Fruit fly (Drosophila melanogaster) whole organism, embryonic: ENCODE data around the gene Fnta.

Experiments
- Asciz ChIP-seq: fragments of 200-800 bp; sonication (Bioruptor generic); optimal IDR thresholded peaks from 2 replicates; lab custom pipeline; 2017; ENCODE audit warnings: missing biosample characterization, mild to moderate bottlenecking, missing genetic modification characterization, missing genetic modification reagents
- Atf6 ChIP-seq: fragments of 200-800 bp; sonication (Bioruptor generic); IDR thresholded peaks from 2 replicates; pipeline ENCODE4 v1.3.6; 2022; ENCODE audit warnings: missing biosample characterization, missing genetic modification characterization
- B-H2 ChIP-seq: fragments of 200-800 bp; sonication (Bioruptor generic); optimal IDR thresholded peaks from 2 replicates; lab custom pipeline; 2018; ENCODE audit warnings: missing biosample characterization, mild to moderate bottlenecking, missing genetic modification characterization
- BtbVII ChIP-seq: fragments of 200-800 bp; sonication (Bioruptor generic); optimal IDR thresholded peaks from 3 replicates; lab custom pipeline; 2017; ENCODE audit warnings: missing biosample characterization, mild to moderate bottlenecking, missing genetic modification characterization
- CG10147 ChIP-seq: fragments of 200-800 bp; sonication (Bioruptor generic); optimal IDR thresholded peaks from 2 replicates; lab custom pipeline; 2019; ENCODE audit warnings: missing biosample characterization, mild to moderate bottlenecking, missing genetic modification characterization, moderate library complexity
- CG10209 ChIP-seq: fragments of 200-800 bp; sonication (Bioruptor generic); optimal IDR thresholded peaks from 3 replicates; lab custom pipeline; 2017; ENCODE audit warnings: missing biosample characterization, mild to moderate bottlenecking, missing genetic modification characterization, missing genetic modification reagents
- CG10543 ChIP-seq: fragments of 200-800 bp; sonication (Bioruptor generic); optimal IDR thresholded peaks from 3 replicates; lab custom pipeline; 2017; ENCODE audit warnings: missing biosample characterization, mild to moderate bottlenecking, missing genetic modification characterization, moderate library complexity
- CG10565 ChIP-seq: fragments of 200-800 bp; sonication (Bioruptor generic); optimal IDR thresholded peaks from 3 replicates; lab custom pipeline; 2016; ENCODE audit warnings: missing biosample characterization, mild to moderate bottlenecking, missing genetic modification characterization
- CG11504 ChIP-seq: fragments of 200-800 bp; sonication (Bioruptor generic); optimal IDR thresholded peaks from 3 replicates; lab custom pipeline; 2019; ENCODE audit warnings: missing biosample characterization, mild to moderate bottlenecking, missing genetic modification characterization, moderate library complexity
- CG12769 ChIP-seq: fragments of 200-800 bp; sonication (Bioruptor generic); optimal IDR thresholded peaks from 2 replicates; lab custom pipeline; 2019; ENCODE audit warnings: missing biosample characterization, mild to moderate bottlenecking, missing genetic modification characterization, moderate library complexity
- CG2120 ChIP-seq: fragments of 200-800 bp; sonication (Bioruptor generic); optimal IDR thresholded peaks from 3 replicates; lab custom pipeline; 2016; ENCODE audit warnings: missing biosample characterization, missing genetic modification characterization
- CG2129 ChIP-seq: fragments of 200-800 bp; sonication (Bioruptor generic); IDR thresholded peaks from 2 replicates; pipeline ENCODE4 v1.3.6; 2022; ENCODE audit warnings: missing biosample characterization, missing genetic modification characterization; ENCODE audit not compliant: partially characterized antibody
- CG2875 ChIP-seq: fragments of 200-800 bp; sonication (Bioruptor generic); optimal IDR thresholded peaks from 2 replicates; lab custom pipeline; 2017; ENCODE audit warnings: missing biosample characterization, mild to moderate bottlenecking, missing genetic modification characterization, missing genetic modification reagents
- CG30020 ChIP-seq: fragments of 200-800 bp; optimal IDR thresholded peaks from 2 replicates; lab custom pipeline; 2019; ENCODE audit warnings: missing biosample characterization, mild to moderate bottlenecking, missing genetic modification characterization, moderate library complexity
- CG31441 ChIP-seq: fragments of 200-800 bp; sonication (Bioruptor generic); IDR thresholded peaks from 2 replicates; pipeline ENCODE4 v1.3.6; 2022; ENCODE audit warnings: missing biosample characterization, missing genetic modification characterization
- CG3281 ChIP-seq: fragments of 200-800 bp; sonication (Bioruptor generic); optimal IDR thresholded peaks from 3 replicates; lab custom pipeline; 2017; ENCODE audit warnings: missing biosample characterization, mild to moderate bottlenecking, missing genetic modification characterization
- CG4820 ChIP-seq: fragments of 200-800 bp; sonication (Bioruptor generic); optimal IDR thresholded peaks from 3 replicates; lab custom pipeline; 2016; ENCODE audit warnings: missing biosample characterization, missing genetic modification characterization
- CG6654 ChIP-seq: fragments of 200-800 bp; sonication (Bioruptor generic); optimal IDR thresholded peaks from 2 replicates; lab custom pipeline; 2017; ENCODE audit warnings: missing biosample characterization, mild to moderate bottlenecking, missing genetic modification characterization
- CG6765 ChIP-seq: fragments of 200-800 bp; sonication (Bioruptor generic); optimal IDR thresholded peaks from 3 replicates; lab custom pipeline; 2017; ENCODE audit warnings: missing biosample characterization, mild to moderate bottlenecking, missing genetic modification characterization
- CG6854 ChIP-seq: fragments of 200-800 bp; sonication (Bioruptor generic); optimal IDR thresholded peaks from 3 replicates; lab custom pipeline; 2017; ENCODE audit warnings: missing biosample characterization, mild to moderate bottlenecking, missing genetic modification characterization
- CG8281 ChIP-seq: fragments of 200-800 bp; sonication (Bioruptor generic); optimal IDR thresholded peaks from 2 replicates; lab custom pipeline; 2018; ENCODE audit warnings: missing biosample characterization, mild to moderate bottlenecking, missing genetic modification characterization, moderate library complexity
- CG8359 ChIP-seq: fragments of 200-800 bp; sonication (Bioruptor generic); optimal IDR thresholded peaks from 2 replicates; lab custom pipeline; 2017; ENCODE audit warnings: missing biosample characterization, mild to moderate bottlenecking, missing genetic modification characterization, borderline replicate concordance
- CG9609 ChIP-seq: fragments of 200-800 bp; sonication (Bioruptor generic); optimal IDR thresholded peaks from 3 replicates; lab custom pipeline; 2016; ENCODE audit warnings: missing biosample characterization, missing genetic modification characterization
- CG9727 ChIP-seq: fragments of 200-800 bp; sonication (Bioruptor generic); optimal IDR thresholded peaks from 3 replicates; lab custom pipeline; 2017; ENCODE audit warnings: missing biosample characterization, mild to moderate bottlenecking, missing genetic modification characterization
- Chrac-16 ChIP-seq: fragments of 200-800 bp; sonication (Bioruptor generic); optimal IDR thresholded peaks from 3 replicates; lab custom pipeline; 2016; ENCODE audit warnings: missing biosample characterization, missing genetic modification characterization
- E2f1 ChIP-seq: fragments of 200-800 bp; sonication (Bioruptor generic); IDR thresholded peaks from 2 replicates; pipeline ENCODE4 v1.3.6; 2022; ENCODE audit warnings: missing biosample characterization, missing genetic modification characterization
- Eip74EF ChIP-seq, 2 experiments: fragments of 200-800 bp in 1 of 2; fragments of >200 bp in 1 of 2; sonication (Bioruptor generic) in 1 of 2; optimal IDR thresholded peaks; 2 replicates each; lab custom pipeline; 2017 to 2019; ENCODE audit warnings: missing biosample characterization in 2 of 2, missing genetic modification characterization in 2 of 2, mild to moderate bottlenecking in 1 of 2, moderate library complexity in 1 of 2
- HLH54F ChIP-seq: fragments of 200-800 bp; sonication (Bioruptor generic); optimal IDR thresholded peaks from 3 replicates; lab custom pipeline; 2016; ENCODE audit warnings: missing biosample characterization, missing genetic modification characterization
- Jarid2 ChIP-seq: fragments of 200-800 bp; sonication (Bioruptor generic); optimal IDR thresholded peaks from 3 replicates; lab custom pipeline; 2017; ENCODE audit warnings: mild to moderate bottlenecking, missing biosample characterization, missing genetic modification reagents, missing genetic modification characterization
- PHDP ChIP-seq: fragments of 200-800 bp; sonication (Bioruptor generic); optimal IDR thresholded peaks from 3 replicates; lab custom pipeline; 2018; ENCODE audit warnings: missing biosample characterization, mild to moderate bottlenecking, missing genetic modification characterization, moderate library complexity
- Sry-β ChIP-seq: fragments of 200-800 bp; sonication (Bioruptor generic); optimal IDR thresholded peaks from 2 replicates; lab custom pipeline; 2018; ENCODE audit warnings: missing biosample characterization, mild to moderate bottlenecking, missing genetic modification characterization, moderate library complexity
- Usf ChIP-seq: fragments of 200-800 bp; sonication (Bioruptor generic); optimal IDR thresholded peaks from 2 replicates; lab custom pipeline; 2017; ENCODE audit warnings: missing genotype, missing biosample characterization, missing genetic modification characterization
- bab2 ChIP-seq: fragments of 200-800 bp; sonication (Bioruptor generic); optimal IDR thresholded peaks from 2 replicates; lab custom pipeline; 2016; ENCODE audit warnings: missing biosample characterization, missing genetic modification characterization
- caup ChIP-seq: fragments of 200-800 bp; sonication (Bioruptor generic); optimal IDR thresholded peaks from 3 replicates; lab custom pipeline; 2017; ENCODE audit warnings: missing biosample characterization, mild to moderate bottlenecking, missing genetic modification characterization, moderate library complexity; ENCODE audit not compliant: severe bottlenecking
- ci ChIP-seq: fragments of 200-800 bp; sonication (Bioruptor generic); IDR thresholded peaks from 3 replicates; pipeline ENCODE4 v1.3.6; 2022; ENCODE audit warnings: missing biosample characterization, missing genetic modification characterization
- crc ChIP-seq: fragments of 200-800 bp; sonication (Bioruptor generic); optimal IDR thresholded peaks from 2 replicates; lab custom pipeline; 2016; ENCODE audit warnings: missing biosample characterization, missing genetic modification characterization
- grau ChIP-seq: fragments of 200-800 bp; optimal IDR thresholded peaks from 3 replicates; lab custom pipeline; 2019; ENCODE audit warnings: missing biosample characterization, mild to moderate bottlenecking, missing genetic modification characterization, moderate library complexity
- grn ChIP-seq: fragments of 200-800 bp; sonication (Bioruptor generic); optimal IDR thresholded peaks from 3 replicates; lab custom pipeline; 2017; ENCODE audit warnings: missing biosample characterization, missing genetic modification characterization
- her ChIP-seq: fragments of 200-800 bp; sonication (Bioruptor generic); optimal IDR thresholded peaks from 2 replicates; lab custom pipeline; 2016; ENCODE audit warnings: missing biosample characterization, missing genetic modification characterization
- insv ChIP-seq, 2 experiments: fragments of 200-800 bp; sonication (Bioruptor generic); optimal IDR thresholded peaks; 3 replicates each; lab custom pipeline; 2016 to 2018; ENCODE audit warnings: missing biosample characterization in 2 of 2, missing genetic modification characterization in 2 of 2
- kni ChIP-seq: fragments of 200-800 bp; sonication (Bioruptor generic); optimal IDR thresholded peaks from 3 replicates; lab custom pipeline; 2017; ENCODE audit warnings: mild to moderate bottlenecking, missing biosample characterization, missing genetic modification reagents, missing genetic modification characterization
- pho ChIP-seq: fragments of 200-800 bp; sonication (Bioruptor generic); optimal IDR thresholded peaks from 2 replicates; lab custom pipeline; 2016; ENCODE audit warnings: missing biosample characterization, missing genetic modification characterization
- repo ChIP-seq: fragments of 200-800 bp; sonication (Bioruptor generic); optimal IDR thresholded peaks from 2 replicates; lab custom pipeline; 2016; ENCODE audit warnings: missing biosample characterization, missing genetic modification characterization
- shn ChIP-seq: fragments of 200-800 bp; sonication (Bioruptor generic); optimal IDR thresholded peaks from 3 replicates; lab custom pipeline; 2016; ENCODE audit warnings: missing biosample characterization, missing genetic modification characterization
- sob ChIP-seq: fragments of 200-800 bp; sonication (Bioruptor generic); IDR thresholded peaks from 2 replicates; pipeline ENCODE4 v1.3.6; 2022; ENCODE audit warnings: missing biosample characterization, missing genetic modification characterization
- sug ChIP-seq: fragments of 200-800 bp; optimal IDR thresholded peaks from 2 replicates; lab custom pipeline; 2019; ENCODE audit warnings: missing biosample characterization, mild to moderate bottlenecking, missing genetic modification characterization, moderate library complexity
- tio ChIP-seq: fragments of 200-800 bp; sonication (Bioruptor generic); optimal IDR thresholded peaks from 2 replicates; lab custom pipeline; 2017; ENCODE audit warnings: missing biosample characterization, missing genetic modification characterization, inconsistent platforms
- zf30C ChIP-seq: fragments of 200-800 bp; sonication (Bioruptor generic); optimal IDR thresholded peaks from 3 replicates; lab custom pipeline; 2018; ENCODE audit warnings: missing biosample characterization, mild to moderate bottlenecking, missing genetic modification characterization

Fnta gene

DNA sequence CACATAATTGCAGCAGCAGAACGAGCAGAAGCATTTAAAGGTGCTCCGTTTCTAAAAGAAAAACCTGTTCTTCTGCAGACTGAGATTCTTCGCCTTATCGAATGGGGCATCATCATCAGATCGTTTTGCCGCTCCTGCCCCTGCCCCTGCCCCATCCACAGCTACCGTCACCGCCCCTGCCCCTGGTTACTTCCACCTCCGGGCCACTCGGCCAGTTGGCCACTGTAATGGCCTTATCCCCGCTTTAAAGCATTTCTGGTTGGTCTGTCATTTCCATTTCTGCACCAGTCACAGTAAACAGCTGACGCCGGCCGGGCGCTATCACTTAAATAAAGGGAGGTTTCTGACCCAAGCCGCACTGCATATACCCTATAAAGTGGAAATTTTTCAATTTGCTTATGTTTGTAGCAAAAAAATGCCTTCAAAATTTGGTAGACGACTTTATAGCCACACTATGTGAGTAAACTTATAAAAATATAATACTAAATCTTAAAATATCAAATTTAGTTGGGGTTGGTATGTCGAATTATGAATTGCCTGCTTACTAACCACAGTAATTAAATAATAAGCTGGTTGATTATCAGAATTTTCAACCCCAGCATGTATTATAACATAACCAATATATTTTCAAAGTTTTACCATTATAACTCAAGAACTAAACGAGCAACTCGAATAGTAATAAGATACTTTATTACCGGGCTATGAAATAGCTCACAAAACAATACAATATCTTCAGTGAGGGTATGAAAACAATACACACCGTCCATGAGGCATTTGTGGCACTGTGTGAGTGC lies 19.6 kb downstream of the Fnta start (continued):
- TF ChIP-seq zf30C (no peak), shn (peak; percentile 50), CG9609 (GFP tag; lab: Kevin White, UChicago) (peak; percentile 26), CG2120 (GFP tag; lab: Kevin White, UChicago) (peak; percentile 82), sob (GFP tag; lab: Robert Waterston, UW) (peak; percentile 32), CG9727 (GFP tag; lab: Kevin White, UChicago) (peak; percentile 86), Atf6 (0 out of 2 replicates have a peak, but pooled peaks have one; percentile 42), Chrac-16 (GFP tag; lab: Kevin White, UChicago) (peak; percentile 75), HLH54F (peak; percentile 56), E2f1 (GFP tag; lab: Robert Waterston, UW) (no peak), CG6654 (peak; percentile 15), CG31441 (GFP tag; lab: Robert Waterston, UW) (peak; percentile 66), CG8281 (tag; lab: Kevin White, UChicago) (peak; percentile 47), CG10543 (peak; percentile 53), CG10147 (peak; percentile 36), ci (GFP tag; lab: Robert Waterston, UW) (peak; percentile 49; the same call in 1 of the 3 replicates), CG2129 (GFP tag; lab: Robert Waterston, UW) (no peak), repo (GFP tag; lab: Kevin White, UChicago) (no peak), CG12769 (peak; percentile 21), her (GFP tag; lab: Kevin White, UChicago) (no peak), pho (peak; percentile 52), tio (GFP tag; lab: Kevin White, UChicago) (peak; percentile 80), CG6765 (GFP tag; lab: Kevin White, UChicago) (no peak), grau (tag; lab: Kevin White, UChicago) (peak; percentile 78), Usf (GFP tag; lab: Kevin White, UChicago) (peak; percentile 50), CG11504 (tag; lab: Kevin White, UChicago) (peak; percentile 82), CG2875 (GFP tag; lab: Kevin White, UChicago) (peak; percentile 57), sug (tag; lab: Kevin White, UChicago) (peak; percentile 30), crc (no peak), Sry-β (no peak), insv (GFP tag; optimal IDR thresholded peaks at IDR 0.05; lab: Kevin White, UChicago) (peak in 1 of 2 experiments; percentile 7), PHDP (peak; percentile 48), CG4820 (peak; percentile 51), CG10209 (GFP tag; lab: Kevin White, UChicago) (peak; percentile 82), bab2 (peak; percentile 45), B-H2 (GFP tag; lab: Kevin White, UChicago) (no peak), CG8359 (GFP tag; lab: Kevin White, UChicago) (peak; percentile 1), CG10565 (GFP tag; lab: Kevin White, UChicago) (no peak), grn (GFP tag; lab: Kevin White, UChicago) (peak; percentile 60), CG3281 (GFP tag; lab: Kevin White, UChicago) (peak; percentile 83), caup (GFP tag; lab: Kevin White, UChicago) (peak; percentile 68), Asciz (GFP tag; lab: Kevin White, UChicago) (peak; percentile 64), Eip74EF (GFP tag; optimal IDR thresholded peaks at IDR 0.05; lab: Kevin White, UChicago) (peak in 1 of 2 experiments; percentile 59), Jarid2 (peak; percentile 25), kni (peak; percentile 89), CG30020 (tag; lab: Kevin White, UChicago) (peak; percentile 24), CG6854 (GFP tag; lab: Kevin White, UChicago) (peak; percentile 24), BtbVII (peak; percentile 69)
